Worm (Caenorhabditis elegans) whole organism, L2 larva: ENCODE measurements around the gene C44B7.7.

Experiments used
- C34F6.9 ChIP-seq: fragments of 150-350 bp; optimal IDR thresholded peaks from 2 replicates; lab custom pipeline; 2014; ENCODE audit warnings: missing biosample characterization, missing genetic modification characterization
- F13H6.1 ChIP-seq: sonication (generic microtip); optimal IDR thresholded peaks from 2 replicates; lab custom pipeline; 2016; ENCODE audit warnings: missing genetic modification characterization, missing compliant biosample characterization
- R02D3.7 ChIP-seq: fragments of 150-350 bp; optimal IDR thresholded peaks from 2 replicates; lab custom pipeline; 2014; ENCODE audit warnings: missing biosample characterization, missing genetic modification characterization
- Y55F3AM.14 ChIP-seq: fragments of 200-800 bp; sonication (Bioruptor generic); optimal IDR thresholded peaks from 2 replicates; lab custom pipeline; 2018; ENCODE audit warnings: mild to moderate bottlenecking, missing genetic modification characterization, missing compliant biosample characterization
- ZK546.5 ChIP-seq: sonication (generic microtip); optimal IDR thresholded peaks from 2 replicates; lab custom pipeline; 2017; ENCODE audit warnings: missing biosample characterization, missing genetic modification characterization
- alr-1 ChIP-seq: fragments of 150-350 bp; optimal IDR thresholded peaks from 2 replicates; lab custom pipeline; 2014; ENCODE audit warnings: missing biosample characterization, missing genetic modification characterization
- aly-2 ChIP-seq: fragments of 150-350 bp; optimal IDR thresholded peaks from 2 replicates; lab custom pipeline; 2014; ENCODE audit warnings: missing biosample characterization, missing genetic modification characterization
- ama-1 ChIP-seq: fragments of 150-350 bp; optimal IDR thresholded peaks from 2 replicates; lab custom pipeline; 2018; ENCODE audit warnings: inconsistent platforms
- blmp-1 ChIP-seq: sonication (generic microtip); optimal IDR thresholded peaks from 2 replicates; lab custom pipeline; 2017; ENCODE audit warnings: missing genetic modification characterization, mild to moderate bottlenecking, missing compliant biosample characterization, antibody characterized with exemption, moderate library complexity; ENCODE audit not compliant: insufficient read depth
- ceh-16 ChIP-seq: fragments of 150-350 bp; optimal IDR thresholded peaks from 2 replicates; lab custom pipeline; 2014; ENCODE audit warnings: missing biosample characterization, missing genetic modification characterization
- ceh-82 ChIP-seq: fragments of 150-350 bp; optimal IDR thresholded peaks from 2 replicates; lab custom pipeline; 2014; ENCODE audit warnings: missing biosample characterization, missing genetic modification characterization
- crh-2 ChIP-seq: sonication (generic microtip); optimal IDR thresholded peaks from 2 replicates; lab custom pipeline; 2017; ENCODE audit warnings: missing biosample characterization, missing genetic modification characterization
- dmd-4 ChIP-seq: sonication (generic microtip); optimal IDR thresholded peaks from 2 replicates; lab custom pipeline; 2017; ENCODE audit warnings: missing biosample characterization, missing genetic modification characterization
- egl-27 ChIP-seq: sonication (generic microtip); optimal IDR thresholded peaks from 3 replicates; lab custom pipeline; 2017; ENCODE audit warnings: missing biosample characterization, missing genetic modification reagents, missing genetic modification characterization
- elt-1 ChIP-seq: fragments of 150-350 bp; optimal IDR thresholded peaks from 2 replicates; lab custom pipeline; 2014; ENCODE audit warnings: missing biosample characterization, missing genetic modification characterization
- fos-1 ChIP-seq: fragments of 150-350 bp; optimal IDR thresholded peaks from 2 replicates; lab custom pipeline; 2014; ENCODE audit warnings: missing biosample characterization, missing genetic modification characterization
- gmeb-1 ChIP-seq: fragments of 150-350 bp; optimal IDR thresholded peaks from 2 replicates; lab custom pipeline; 2014; ENCODE audit warnings: missing biosample characterization, missing genetic modification characterization
- lin-11 ChIP-seq: fragments of 150-350 bp; sonication (generic microtip); optimal IDR thresholded peaks from 2 replicates; lab custom pipeline; 2014; ENCODE audit warnings: missing biosample characterization, missing genetic modification characterization, inconsistent platforms, mixed read lengths
- lin-13 ChIP-seq: fragments of 150-350 bp; optimal IDR thresholded peaks from 2 replicates; lab custom pipeline; 2014; ENCODE audit warnings: missing biosample characterization, missing genetic modification reagents, missing genetic modification characterization
- lin-39 ChIP-seq: fragments of 150-350 bp; optimal IDR thresholded peaks from 2 replicates; lab custom pipeline; 2014; ENCODE audit warnings: missing biosample characterization, missing genetic modification reagents, missing genetic modification characterization
- mab-5 ChIP-seq: fragments of 150-350 bp; optimal IDR thresholded peaks from 2 replicates; lab custom pipeline; 2014; ENCODE audit warnings: missing biosample characterization, missing genetic modification characterization
- mdl-1 ChIP-seq, 2 experiments: fragments of 150-350 bp in 1 of 2; sonication (generic microtip) in 1 of 2; optimal IDR thresholded peaks; 2 replicates each; lab custom pipeline; 2017; ENCODE audit warnings: missing biosample characterization in 2 of 2, missing genetic modification characterization in 2 of 2
- nhr-10 ChIP-seq: sonication (generic microtip); optimal IDR thresholded peaks from 2 replicates; lab custom pipeline; 2017; ENCODE audit warnings: missing biosample characterization, missing genetic modification characterization
- nhr-11 ChIP-seq: fragments of 150-350 bp; optimal IDR thresholded peaks from 2 replicates; lab custom pipeline; 2014; ENCODE audit warnings: missing biosample characterization, missing genetic modification characterization
- nhr-12 ChIP-seq: fragments of 150-350 bp; optimal IDR thresholded peaks from 2 replicates; lab custom pipeline; 2014; ENCODE audit warnings: missing biosample characterization, missing genetic modification characterization
- nhr-129 ChIP-seq: fragments of 150-350 bp; optimal IDR thresholded peaks from 2 replicates; lab custom pipeline; 2014; ENCODE audit warnings: missing biosample characterization, missing genetic modification characterization
- nhr-21 ChIP-seq: fragments of 150-350 bp; optimal IDR thresholded peaks from 2 replicates; lab custom pipeline; 2014; ENCODE audit warnings: missing biosample characterization, missing genetic modification characterization
- nhr-23 ChIP-seq: fragments of 150-350 bp; optimal IDR thresholded peaks from 2 replicates; lab custom pipeline; 2014; ENCODE audit warnings: missing biosample characterization, missing genetic modification reagents, missing genetic modification characterization
- nhr-237 ChIP-seq: fragments of 150-350 bp; optimal IDR thresholded peaks from 2 replicates; lab custom pipeline; 2014; ENCODE audit warnings: missing biosample characterization, missing genetic modification characterization
- nhr-25 ChIP-seq: fragments of 150-350 bp; sonication (generic microtip); optimal IDR thresholded peaks from 3 replicates; lab custom pipeline; 2014; ENCODE audit warnings: missing biosample characterization, missing genetic modification characterization
- nhr-6 ChIP-seq: fragments of 150-350 bp; optimal IDR thresholded peaks from 2 replicates; lab custom pipeline; 2014; ENCODE audit warnings: missing biosample characterization, missing genetic modification characterization
- nhr-77 ChIP-seq: fragments of 150-350 bp; optimal IDR thresholded peaks from 2 replicates; lab custom pipeline; 2014; ENCODE audit warnings: missing biosample characterization, missing genetic modification characterization
- peb-1 ChIP-seq: fragments of 150-350 bp; optimal IDR thresholded peaks from 2 replicates; lab custom pipeline; 2014; ENCODE audit warnings: missing biosample characterization, missing genetic modification characterization
- sem-4 ChIP-seq: fragments of 150-350 bp; optimal IDR thresholded peaks from 2 replicates; lab custom pipeline; 2014; ENCODE audit warnings: missing biosample characterization, missing genetic modification reagents, missing genetic modification characterization
- skn-1 ChIP-seq: sonication (generic microtip); optimal IDR thresholded peaks from 2 replicates; lab custom pipeline; 2017; ENCODE audit warnings: missing biosample characterization, missing genetic modification characterization
- sma-3 ChIP-seq: sonication (generic microtip); optimal IDR thresholded peaks from 2 replicates; lab custom pipeline; 2016; ENCODE audit warnings: missing genetic modification reagents, missing genetic modification characterization, missing compliant biosample characterization
- sma-9 ChIP-seq, 2 experiments: fragments of 150-350 bp in 1 of 2; sonication (generic microtip) in 1 of 2; optimal IDR thresholded peaks; 2 replicates each; lab custom pipeline; 2014 to 2016; ENCODE audit warnings: missing genetic modification characterization in 2 of 2, mild to moderate bottlenecking in 1 of 2, missing biosample characterization in 1 of 2, missing compliant biosample characterization in 1 of 2, missing genetic modification reagents in 1 of 2, moderate library complexity in 1 of 2
- snpc-4 ChIP-seq: fragments of 150-350 bp; optimal IDR thresholded peaks from 2 replicates; lab custom pipeline; 2014; ENCODE audit warnings: missing biosample characterization, missing genetic modification characterization
- unc-39 ChIP-seq: fragments of 150-350 bp; optimal IDR thresholded peaks from 2 replicates; lab custom pipeline; 2014; ENCODE audit warnings: missing biosample characterization, missing genetic modification characterization
- unc-55 ChIP-seq: fragments of 150-350 bp; sonication (generic microtip); optimal IDR thresholded peaks from 3 replicates; lab custom pipeline; 2014; ENCODE audit warnings: missing biosample characterization, missing genetic modification reagents, missing genetic modification characterization
- unc-62 ChIP-seq: fragments of 150-350 bp; optimal IDR thresholded peaks from 2 replicates; lab custom pipeline; 2014; ENCODE audit warnings: missing biosample characterization, missing genetic modification reagents, missing genetic modification characterization
- ztf-1 ChIP-seq: fragments of 200-800 bp; sonication (Bioruptor generic); conservative IDR thresholded peaks from 2 replicates; pipeline ENCODE4 v1.3.6; 2022; ENCODE audit warnings: missing genetic modification characterization, missing compliant biosample characterization
- ztf-11 ChIP-seq: sonication (generic microtip); optimal IDR thresholded peaks from 2 replicates; lab custom pipeline; 2017; ENCODE audit warnings: missing biosample characterization, missing genetic modification characterization

C44B7.7 gene

DNA sequence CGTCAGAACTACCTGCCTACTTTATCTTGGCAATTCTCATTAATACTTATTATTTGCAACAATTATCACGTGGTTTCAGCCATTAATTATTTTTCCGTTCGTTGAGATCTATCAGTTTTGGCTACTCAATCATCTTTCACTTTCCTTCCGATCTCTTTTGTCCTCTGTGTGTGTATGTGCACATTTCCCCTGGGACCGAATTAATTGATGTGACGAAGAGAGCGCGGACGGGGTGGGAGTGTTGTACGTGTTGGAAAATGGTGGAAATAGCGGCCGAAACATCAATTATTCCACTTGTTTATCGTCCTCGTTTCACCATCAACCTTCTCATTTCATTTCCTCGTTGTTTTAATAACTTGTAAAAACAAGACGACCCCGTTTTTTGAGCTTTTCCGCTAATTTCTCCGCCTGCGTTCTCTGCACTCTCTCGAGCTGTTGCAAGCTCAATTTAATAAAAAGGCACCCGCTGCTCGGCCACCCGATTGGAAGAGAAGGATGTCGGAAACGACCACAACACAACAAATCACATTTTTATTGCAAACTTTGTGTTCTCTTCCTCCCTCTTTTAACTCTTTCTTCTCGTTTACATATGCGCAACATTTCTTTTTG is 41.6 kb downstream of the C44B7.7 start (continued):
- TF ChIP-seq peb-1 (tag; lab: Kevin White, UChicago), result no peak
- peak; percentile 88 for TF ChIP-seq lin-39 (tag; lab: Kevin White, UChicago)
- TF ChIP-seq crh-2 (tag; lab: Kevin White, UChicago), result peak; percentile 30
- peak; percentile 86 for TF ChIP-seq sem-4 (tag; lab: Kevin White, UChicago)
- TF ChIP-seq nhr-21, result no peak
- no peak for TF ChIP-seq aly-2 (tag; lab: Kevin White, UChicago)
- no peak for TF ChIP-seq nhr-11 (tag; lab: Kevin White, UChicago)
- no peak for TF ChIP-seq nhr-10

DNA sequence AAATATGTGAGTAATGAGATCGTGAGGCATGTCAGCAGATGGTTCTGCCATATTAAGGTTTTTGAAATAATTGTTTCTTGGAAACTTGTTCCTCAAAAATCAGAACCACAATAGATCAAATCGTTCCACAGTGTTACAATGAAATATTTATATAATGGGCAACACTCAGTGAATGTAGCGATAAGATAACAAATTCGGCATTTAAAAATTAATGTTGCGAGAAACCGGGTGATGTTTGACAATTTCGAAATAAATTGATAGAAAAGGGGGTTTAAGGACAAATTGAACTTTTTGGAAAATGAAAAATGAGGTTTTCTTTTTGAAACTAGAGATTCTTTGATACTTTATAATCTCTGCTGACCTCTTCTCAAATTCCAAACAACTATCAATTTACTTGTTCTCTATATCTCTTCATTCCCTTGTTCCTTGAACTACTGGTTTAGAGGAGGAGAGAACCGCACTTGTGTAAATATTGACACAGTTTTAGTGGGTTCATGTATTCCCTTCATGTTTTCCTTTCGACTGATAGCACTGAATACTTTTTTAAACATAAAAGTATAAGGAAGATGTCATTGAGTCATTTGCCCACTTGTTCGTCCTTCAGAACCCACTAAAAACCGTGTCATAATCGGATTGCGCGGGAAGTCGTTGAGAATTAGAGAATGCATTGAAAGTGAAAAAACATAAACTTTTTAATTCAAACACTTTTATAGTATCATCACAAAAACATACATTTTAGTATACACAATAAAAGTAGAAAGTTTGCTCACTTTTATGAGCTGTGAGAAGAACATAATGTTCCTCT is 43.0 kb downstream of the C44B7.7 start:
- no peak for TF ChIP-seq ZK546.5 (tag; lab: Kevin White, UChicago)
- no peak for TF ChIP-seq lin-11 (tag; lab: Kevin White, UChicago)
- no peak for TF ChIP-seq Y55F3AM.14
- no peak for TF ChIP-seq sma-3 (GFP tag; lab: Kevin White, UChicago)
- TF ChIP-seq R02D3.7 (tag; lab: Kevin White, UChicago), result no peak
- TF ChIP-seq ztf-11, result no peak
- no peak for TF ChIP-seq sem-4 (tag; lab: Kevin White, UChicago)
- TF ChIP-seq lin-13, result no peak
- no peak for TF ChIP-seq ama-1 (lab: Kevin White, UChicago)
- TF ChIP-seq nhr-25, result peak; percentile 39
- TF ChIP-seq skn-1 (tag; lab: Kevin White, UChicago), result peak; percentile 3
- no peak for TF ChIP-seq ztf-1 (GFP tag; lab: Robert Waterston, UW)
- TF ChIP-seq ceh-82, result no peak
- peak; percentile 18 for TF ChIP-seq blmp-1
- TF ChIP-seq egl-27, result peak; percentile 29
- no peak for TF ChIP-seq mdl-1 (tag; optimal IDR thresholded peaks at IDR 0.05; lab: Kevin White, UChicago)
- peak; percentile 82 for TF ChIP-seq F13H6.1 (tag; lab: Kevin White, UChicago)
- no peak for TF ChIP-seq unc-55 (GFP tag; lab: Kevin White, UChicago)
- peak; percentile 21 for TF ChIP-seq nhr-129 (tag; lab: Kevin White, UChicago)
- TF ChIP-seq fos-1 (tag; lab: Kevin White, UChicago), result peak; percentile 83
- peak; percentile 9 for TF ChIP-seq sma-9 (GFP tag; optimal IDR thresholded peaks at IDR 0.05; lab: Kevin White, UChicago)
- TF ChIP-seq sma-9 (tag; optimal IDR thresholded peaks at IDR 0.05; lab: Kevin White, UChicago), result no peak

- TF ChIP-seq nhr-23 (tag; lab: Kevin White, UChicago), result no peak
- TF ChIP-seq snpc-4, result no peak
- TF ChIP-seq nhr-12 (tag; lab: Kevin White, UChicago), result no peak
- no peak for TF ChIP-seq unc-62 (GFP tag; lab: Kevin White, UChicago)
- TF ChIP-seq lin-11 (tag; lab: Kevin White, UChicago), result peak; percentile 40
- no peak for TF ChIP-seq C34F6.9
- no peak for TF ChIP-seq gmeb-1 (tag; lab: Kevin White, UChicago)
- TF ChIP-seq mab-5 (tag; lab: Kevin White, UChicago), result peak; percentile 32
- TF ChIP-seq elt-1 (tag; lab: Kevin White, UChicago), result no peak
- no peak for TF ChIP-seq unc-55 (GFP tag; lab: Kevin White, UChicago)
- no peak for TF ChIP-seq R02D3.7 (tag; lab: Kevin White, UChicago)
- no peak for TF ChIP-seq ZK546.5 (tag; lab: Kevin White, UChicago)
- peak; percentile 2 for TF ChIP-seq blmp-1
- peak; percentile 4 for TF ChIP-seq crh-2 (tag; lab: Kevin White, UChicago)
- TF ChIP-seq nhr-129 (tag; lab: Kevin White, UChicago), result peak; percentile 18
- TF ChIP-seq lin-39 (tag; lab: Kevin White, UChicago), result no peak
- no peak for TF ChIP-seq sma-3 (GFP tag; lab: Kevin White, UChicago)
- TF ChIP-seq unc-39, result no peak
- TF ChIP-seq egl-27, result peak; percentile 90
- TF ChIP-seq nhr-6 (tag; lab: Kevin White, UChicago), result no peak
- TF ChIP-seq dmd-4 (tag; lab: Kevin White, UChicago), result no peak
- no peak for TF ChIP-seq alr-1 (tag; lab: Kevin White, UChicago)
- TF ChIP-seq nhr-77 (tag; lab: Kevin White, UChicago), result no peak
- TF ChIP-seq nhr-10, result no peak
- TF ChIP-seq skn-1 (tag; lab: Kevin White, UChicago), result no peak
- no peak for TF ChIP-seq ceh-82
- TF ChIP-seq sma-9 (GFP tag; optimal IDR thresholded peaks at IDR 0.05; lab: Kevin White, UChicago), result no peak
- TF ChIP-seq sma-9 (tag; optimal IDR thresholded peaks at IDR 0.05; lab: Kevin White, UChicago), result no peak
- no peak for TF ChIP-seq nhr-11 (tag; lab: Kevin White, UChicago)
- no peak for TF ChIP-seq peb-1 (tag; lab: Kevin White, UChicago)
- peak; percentile 49 for TF ChIP-seq F13H6.1 (tag; lab: Kevin White, UChicago)
- no peak for TF ChIP-seq lin-13
- peak; percentile 34 for TF ChIP-seq sem-4 (tag; lab: Kevin White, UChicago)
- no peak for TF ChIP-seq nhr-237 (tag; lab: Kevin White, UChicago)
- no peak for TF ChIP-seq ztf-1 (GFP tag; lab: Robert Waterston, UW)
- TF ChIP-seq fos-1 (tag; lab: Kevin White, UChicago), result no peak
- TF ChIP-seq aly-2 (tag; lab: Kevin White, UChicago), result no peak
- no peak for TF ChIP-seq ceh-16 (tag; lab: Kevin White, UChicago)
- TF ChIP-seq Y55F3AM.14, result no peak
These were observed 43.9 kb downstream of the C44B7.7 start for ce11 chrII:6835972-6836595.
